Worm (Caenorhabditis elegans) whole organism, L4/young adult: ENCODE results near the gene F17E9.5.

Experiments used
- W03F9.2 ChIP-seq: fragments of 150-350 bp; optimal IDR thresholded peaks from 2 replicates; lab custom pipeline; 2014; ENCODE audit warnings: missing biosample characterization, missing genetic modification characterization
- dao-5 ChIP-seq: sonication (generic microtip); optimal IDR thresholded peaks from 2 replicates; lab custom pipeline; 2016; ENCODE audit warnings: missing genotype, missing genetic modification characterization, moderate library complexity, missing compliant biosample characterization

DNA sequence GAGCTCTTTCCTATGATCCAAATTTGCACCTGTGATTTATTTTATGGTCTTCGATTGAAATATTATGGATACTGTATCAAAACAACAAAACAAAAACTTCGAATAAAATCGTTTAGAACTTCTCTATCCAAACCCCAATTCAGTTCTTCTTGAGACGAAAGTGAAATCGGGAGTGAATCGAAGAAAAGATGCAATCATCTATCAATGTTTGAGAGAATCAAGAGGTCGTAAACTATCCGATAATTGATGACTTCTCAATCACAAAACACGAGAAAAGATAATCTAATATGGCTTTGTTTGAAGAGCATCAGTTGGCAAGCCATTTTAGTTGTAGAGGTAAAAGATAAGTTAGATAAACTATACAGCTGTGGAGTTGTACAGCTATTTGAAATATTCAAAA lies 27.8 kb upstream of the F17E9.5 start:
- TF ChIP-seq dao-5 (tag; lab: Kevin White, UChicago) (no peak), W03F9.2 (tag; lab: Kevin White, UChicago) (no peak)
